Worm (Caenorhabditis elegans) whole organism, midembryonic: ENCODE data around the gene inx-6.

ENCODE experiments used
- T22C8.4 ChIP-seq: fragments of 200-800 bp; sonication (Bioruptor generic); IDR thresholded peaks from 2 replicates; pipeline ENCODE4 v1.3.6; 2022; ENCODE audit warnings: missing genetic modification characterization, missing compliant biosample characterization
- cog-1 ChIP-seq: sonication (generic microtip); optimal IDR thresholded peaks from 2 replicates; lab custom pipeline; 2016; ENCODE audit warnings: missing genetic modification characterization, missing compliant biosample characterization
- flt-1 ChIP-seq: fragments of 200-800 bp; sonication (Bioruptor generic); IDR thresholded peaks from 2 replicates; pipeline ENCODE4 v1.3.6; 2022; ENCODE audit warnings: missing genetic modification characterization, missing compliant biosample characterization
- ref-1 ChIP-seq: fragments of 200-800 bp; sonication (Bioruptor generic); conservative IDR thresholded peaks from 2 replicates; pipeline ENCODE4 v1.3.6; 2022; ENCODE audit warnings: missing genetic modification reagents, missing genetic modification characterization, missing compliant biosample characterization
- tab-1 ChIP-seq: fragments of 200-800 bp; sonication (Bioruptor generic); IDR thresholded peaks from 2 replicates; pipeline ENCODE4 v1.3.6; 2022; ENCODE audit warnings: missing genetic modification characterization, missing compliant biosample characterization
- ztf-29 ChIP-seq: fragments of 200-800 bp; sonication (Bioruptor generic); IDR thresholded peaks from 2 replicates; pipeline ENCODE4 v1.3.6; 2022; ENCODE audit warnings: missing genetic modification reagents, missing genetic modification characterization, missing compliant biosample characterization

ce11 chrIV:12741438-12741837, 4.9 kb upstream of the inx-6 start, which contains the start of gene T23F6.5:
- TF ChIP-seq T22C8.4 (GFP tag; lab: Robert Waterston, UW) (no peak), flt-1 (no peak), tab-1 (GFP tag; lab: Robert Waterston, UW) (no peak), cog-1 (no peak), ref-1 (GFP tag; lab: Robert Waterston, UW) (no peak), ztf-29 (no peak)
